Worm (Caenorhabditis elegans) whole organism, young adult: ENCODE data around the gene Y22D7AR.2.

Source experiments
- B0035.1 ChIP-seq: sonication (generic microtip); optimal IDR thresholded peaks from 2 replicates; lab custom pipeline; 2016; ENCODE audit warnings: missing genetic modification characterization, mild to moderate bottlenecking, missing compliant biosample characterization, missing genotype, missing genetic modification reagents
- attf-3 ChIP-seq: fragments of 200-800 bp; sonication (Bioruptor generic); conservative IDR thresholded peaks from 2 replicates; pipeline ENCODE4 v1.3.6; 2022; ENCODE audit warnings: missing genetic modification reagents, missing genetic modification characterization, missing compliant biosample characterization
- dpl-1 ChIP-seq: fragments of 150-350 bp; optimal IDR thresholded peaks from 2 replicates; lab custom pipeline; 2014; ENCODE audit warnings: missing biosample characterization, missing genetic modification reagents, missing genetic modification characterization
- him-1 ChIP-seq: sonication (generic microtip); optimal IDR thresholded peaks from 2 replicates; lab custom pipeline; 2016; ENCODE audit warnings: missing genotype, missing genetic modification reagents, missing genetic modification characterization, missing compliant biosample characterization
- nhr-179 ChIP-seq: sonication (generic microtip); optimal IDR thresholded peaks from 2 replicates; lab custom pipeline; 2016; ENCODE audit warnings: mild to moderate bottlenecking, missing genetic modification characterization, missing compliant biosample characterization
- snpc-4 ChIP-seq, 5 experiments: fragments of 150-350 bp in 1 of 5; sonication (generic microtip) in 4 of 5; optimal IDR thresholded peaks; 2 replicates each; lab custom pipeline; 2014 to 2018; ENCODE audit warnings: missing genetic modification characterization in 5 of 5, missing biosample characterization in 3 of 5, antibody characterized with exemption in 2 of 5, mild to moderate bottlenecking in 2 of 5, missing compliant biosample characterization in 2 of 5, missing genotype in 2 of 5, moderate library complexity in 2 of 5, missing genetic modification reagents in 1 of 5

ce11 chrIII:1733412-1733811 is 27.7 kb downstream of the Y22D7AR.2 start:
- TF ChIP-seq him-1 (tag; lab: Kevin White, UChicago): no peak
- no peak for TF ChIP-seq nhr-179 (tag; lab: Kevin White, UChicago)
- no peak for TF ChIP-seq attf-3
- TF ChIP-seq B0035.1 (tag; lab: Kevin White, UChicago): no peak
- no peak for TF ChIP-seq dpl-1 (GFP tag; lab: Kevin White, UChicago)
- no peak for TF ChIP-seq snpc-4 (GFP tag; optimal IDR thresholded peaks at IDR 0.05; lab: Kevin White, UChicago)
- no peak for TF ChIP-seq snpc-4 (tag; optimal IDR thresholded peaks at IDR 0.05; lab: Kevin White, UChicago)
